Fruit fly (Drosophila melanogaster): ENCODE results near the gene Spindly.

Gene Spindly

dm6 chr2L:3555408-3556058 lies 25.4 kb upstream of the Spindly start (continued):
- TF ChIP-seq CG2712 (tag; optimal IDR thresholded peaks at IDR 0.05) (peak; percentile 59), Lim3 (GFP tag; IDR thresholded peaks at IDR 0.05) (no peak), CG17568 (GFP tag; optimal IDR thresholded peaks at IDR 0.05) (no peak), ara (GFP tag; IDR thresholded peaks at IDR 0.05) (peak; percentile 79), gfzf (GFP tag; optimal IDR thresholded peaks at IDR 0.05) (no peak), CG10209 (GFP tag; optimal IDR thresholded peaks at IDR 0.05) (no peak), CG15514 (GFP tag; optimal IDR thresholded peaks at IDR 0.05) (no peak), CG17829 (tag; optimal IDR thresholded peaks at IDR 0.05) (peak; percentile 37), sens (GFP tag) (peak; percentile 87), grau (tag; optimal IDR thresholded peaks at IDR 0.05) (no peak), Oaz (GFP tag; IDR thresholded peaks at IDR 0.05) (no peak), toy (GFP tag; IDR thresholded peaks at IDR 0.05) (no peak), CG17912 (GFP tag; optimal IDR thresholded peaks at IDR 0.05) (no peak), Drgx (GFP tag; IDR thresholded peaks at IDR 0.05) (no peak), CG34422 (GFP tag; IDR thresholded peaks at IDR 0.05) (peak; percentile 54; the same call in 2 of the 3 replicates), CG4282 (GFP tag; optimal IDR thresholded peaks at IDR 0.05) (no peak), H15 (GFP tag; IDR thresholded peaks at IDR 0.05) (peak; percentile 57; the same call in 1 of the 3 replicates), CG12104 (GFP tag; optimal IDR thresholded peaks at IDR 0.05) (no peak), ase (GFP tag; IDR thresholded peaks at IDR 0.05) (no peak), gcm (GFP tag; optimal IDR thresholded peaks at IDR 0.05) (no peak), Poxn (GFP tag; IDR thresholded peaks at IDR 0.05) (no peak), az2 (GFP tag; optimal IDR thresholded peaks at IDR 0.05) (no peak), bowl (GFP tag; IDR thresholded peaks at IDR 0.05) (no peak), vnd (GFP tag; IDR thresholded peaks at IDR 0.05; ENCODE audit: partially characterized antibody) (no peak), Camta (GFP tag; optimal IDR thresholded peaks at IDR 0.05) (no peak), insv (GFP tag; optimal IDR thresholded peaks at IDR 0.05) (no peak), CG4730 (GFP tag; IDR thresholded peaks at IDR 0.05) (no peak), chm (GFP tag; IDR thresholded peaks at IDR 0.05) (peak; percentile 53; the same call in 1 of the 2 replicates), HHEX (GFP tag; optimal IDR thresholded peaks at IDR 0.05) (no peak), emc (GFP tag; optimal IDR thresholded peaks at IDR 0.05) (no peak), peb (GFP tag; IDR thresholded peaks at IDR 0.05) (no peak), Bgb (GFP tag; IDR thresholded peaks at IDR 0.05; ENCODE audit: partially characterized antibody) (no peak), Hr78 (GFP tag; optimal IDR thresholded peaks at IDR 0.05) (peak in 1 of 2 experiments; percentile 88), CG10366 (GFP tag; IDR thresholded peaks at IDR 0.05) (no peak; the same call in 1 of the 2 replicates), jigr1 (GFP tag; IDR thresholded peaks at IDR 0.05) (no peak), sens-2 (GFP tag; IDR thresholded peaks at IDR 0.05) (0 out of 2 replicates have a peak, but pooled peaks have one; percentile 13), CG13287 (GFP tag; IDR thresholded peaks at IDR 0.05; ENCODE audit: partially characterized antibody) (no peak), hb (GFP tag; IDR thresholded peaks at IDR 0.05; ENCODE audit: partially characterized antibody) (no peak), ind (GFP tag; optimal IDR thresholded peaks at IDR 0.05) (no peak), Dip3 (GFP tag; optimal IDR thresholded peaks at IDR 0.05) (no peak), CG10565 (GFP tag; optimal IDR thresholded peaks at IDR 0.05) (no peak), lbe (GFP tag; optimal IDR thresholded peaks at IDR 0.05) (no peak), Deaf1 (tag; optimal IDR thresholded peaks at IDR 0.05) (no peak), zfh1 (GFP tag; IDR thresholded peaks at IDR 0.05) (peak; percentile 58; the same call in 2 of the 3 replicates), aop (GFP tag; IDR thresholded peaks at IDR 0.05) (no peak), CG6854 (GFP tag; optimal IDR thresholded peaks at IDR 0.05) (no peak), CG14050 (GFP tag; IDR thresholded peaks at IDR 0.05) (no peak), CG8388 (GFP tag; optimal IDR thresholded peaks at IDR 0.05) (peak; percentile 38), kni (GFP tag; optimal IDR thresholded peaks at IDR 0.05) (no peak), unc-4 (GFP tag; IDR thresholded peaks at IDR 0.05; ENCODE audit: partially characterized antibody) (no peak)

Data from whole organism, embryonic.